Worm (Caenorhabditis elegans): ENCODE data around the gene ztf-1.

The ztf-1 gene

DNA sequence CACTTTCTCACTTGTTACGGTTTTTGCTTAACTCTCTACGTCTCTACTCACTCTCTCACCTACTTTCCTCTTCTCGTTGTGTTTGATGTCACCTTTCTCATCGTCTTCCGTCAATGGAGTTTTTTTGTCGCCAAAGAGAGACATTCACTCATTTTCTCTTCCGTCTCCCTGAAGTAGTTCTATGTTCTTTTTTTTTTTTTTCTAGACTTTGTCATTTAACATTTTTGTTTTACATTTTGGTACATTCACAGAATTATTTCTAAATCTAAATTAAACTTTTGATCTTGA, 8.6 kb upstream of the ztf-1 start:
- TF ChIP-seq nhr-12 (tag; optimal IDR thresholded peaks at IDR 0.05), result no peak
- no peak for TF ChIP-seq mls-2 (tag; optimal IDR thresholded peaks at IDR 0.05)
- no peak for TF ChIP-seq nhr-237 (tag; optimal IDR thresholded peaks at IDR 0.05)
- no peak for TF ChIP-seq ceh-83 (GFP tag; optimal IDR thresholded peaks at IDR 0.05)
- TF ChIP-seq M03D4.4 (tag; optimal IDR thresholded peaks at IDR 0.05), result no peak
- TF ChIP-seq zip-8 (tag; optimal IDR thresholded peaks at IDR 0.05), result no peak
- TF ChIP-seq mab-5 (tag; optimal IDR thresholded peaks at IDR 0.05), result no peak
- no peak for TF ChIP-seq unc-120 (tag; optimal IDR thresholded peaks at IDR 0.05; ENCODE audit: poor library complexity, severe bottlenecking)
- no peak for TF ChIP-seq mep-1 (tag; optimal IDR thresholded peaks at IDR 0.05)
- TF ChIP-seq hlh-1 (tag; optimal IDR thresholded peaks at IDR 0.05), result no peak
- no peak for TF ChIP-seq sptf-1 (tag; optimal IDR thresholded peaks at IDR 0.05)
- TF ChIP-seq ces-1 (GFP tag; optimal IDR thresholded peaks at IDR 0.05), result no peak
- TF ChIP-seq ham-2 (GFP tag; optimal IDR thresholded peaks at IDR 0.05), result no peak
- TF ChIP-seq cnd-1 (tag; optimal IDR thresholded peaks at IDR 0.05), result no peak

DNA sequence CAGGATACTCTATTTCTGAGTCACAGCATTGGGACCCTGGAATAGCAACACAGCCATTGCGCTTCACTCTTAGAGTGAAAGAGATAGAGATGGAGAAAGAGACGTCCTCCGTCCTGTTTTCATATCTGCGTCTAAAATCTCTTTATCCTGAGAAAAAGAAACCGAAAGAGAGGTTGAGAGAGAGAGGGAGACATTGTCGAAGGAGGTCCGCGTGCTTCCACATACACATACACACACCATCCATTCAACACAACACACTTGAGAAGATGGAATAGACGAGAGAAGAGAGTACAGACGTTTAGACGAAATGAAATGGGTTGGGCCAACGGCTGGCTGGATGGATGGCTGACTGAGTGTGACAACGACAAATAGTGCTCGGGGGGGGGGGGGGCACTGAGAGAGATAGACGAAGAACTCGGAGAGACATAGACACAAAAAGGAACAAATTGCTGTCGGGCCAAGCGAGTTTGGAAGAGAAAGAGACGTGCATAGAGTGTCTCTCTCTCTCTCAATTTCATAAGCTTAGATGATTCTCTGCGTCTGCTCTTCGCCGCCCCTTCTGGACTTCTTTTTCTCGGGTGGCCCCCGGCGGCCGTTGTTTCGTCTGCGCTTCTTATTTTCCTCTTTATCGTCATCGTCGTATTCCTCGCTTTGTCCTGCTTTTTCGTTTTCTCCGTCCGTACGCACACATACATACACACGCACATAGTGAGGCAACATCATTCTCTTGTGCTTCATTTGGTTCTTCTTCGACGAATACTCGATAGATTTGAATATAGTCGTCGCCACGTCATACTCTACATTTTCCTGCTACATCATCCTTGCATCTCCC, 8.0 kb upstream of the ztf-1 start, which contains the start of gene F54F2.6:
Gene F54F2.6, minus strand, starts transcription at position 738 of the 832 bp plus-strand sequence.
- TF ChIP-seq bed-3 (GFP tag; optimal IDR thresholded peaks at IDR 0.05), result no peak
- TF ChIP-seq lin-13 (tag; optimal IDR thresholded peaks at IDR 0.05), result peak; percentile 53
- TF ChIP-seq cnd-1 (tag; optimal IDR thresholded peaks at IDR 0.05), result peak; percentile 60
- peak; percentile 87 for TF ChIP-seq ces-1 (GFP tag; optimal IDR thresholded peaks at IDR 0.05)
- TF ChIP-seq elt-1 (tag; optimal IDR thresholded peaks at IDR 0.05; ENCODE audit: borderline replicate concordance, insufficient read depth), result no peak
- no peak for TF ChIP-seq ceh-39 (tag; optimal IDR thresholded peaks at IDR 0.05)
- TF ChIP-seq flh-1 (GFP tag; optimal IDR thresholded peaks at IDR 0.05), result no peak
- TF ChIP-seq snpc-4 (tag; optimal IDR thresholded peaks at IDR 0.05), result no peak
- TF ChIP-seq lin-32 (GFP tag; optimal IDR thresholded peaks at IDR 0.05), result no peak
- peak; percentile 66 for TF ChIP-seq ztf-11 (tag; optimal IDR thresholded peaks at IDR 0.05)
- no peak for TF ChIP-seq blmp-1 (tag; optimal IDR thresholded peaks at IDR 0.05)
- peak; percentile 14 for TF ChIP-seq tbx-8 (GFP tag; optimal IDR thresholded peaks at IDR 0.05)
- TF ChIP-seq mab-5 (tag; optimal IDR thresholded peaks at IDR 0.05), result no peak
- TF ChIP-seq mls-2 (tag; optimal IDR thresholded peaks at IDR 0.05), result peak; percentile 92
- peak; percentile 72 for TF ChIP-seq nhr-237 (tag; optimal IDR thresholded peaks at IDR 0.05)
- TF ChIP-seq M03D4.4 (tag; optimal IDR thresholded peaks at IDR 0.05), result peak; percentile 80
- no peak for TF ChIP-seq sem-2 (GFP tag; optimal IDR thresholded peaks at IDR 0.05)
- TF ChIP-seq elt-3 (tag; optimal IDR thresholded peaks at IDR 0.05), result peak; percentile 39
- no peak for TF ChIP-seq unc-39 (tag; optimal IDR thresholded peaks at IDR 0.05)
- TF ChIP-seq ham-2 (GFP tag; optimal IDR thresholded peaks at IDR 0.05), result peak; percentile 65
- TF ChIP-seq ceh-83 (GFP tag; optimal IDR thresholded peaks at IDR 0.05), result no peak
- TF ChIP-seq ceh-43 (GFP tag; optimal IDR thresholded peaks at IDR 0.05), result no peak
- TF ChIP-seq drap-1 (GFP tag; optimal IDR thresholded peaks at IDR 0.05), result peak; percentile 56
- TF ChIP-seq lsy-2 (tag; optimal IDR thresholded peaks at IDR 0.05), result peak; percentile 58
- no peak for TF ChIP-seq mep-1 (tag; optimal IDR thresholded peaks at IDR 0.05)
- peak; percentile 83 for TF ChIP-seq hlh-1 (tag; optimal IDR thresholded peaks at IDR 0.05)
- TF ChIP-seq unc-120 (tag; optimal IDR thresholded peaks at IDR 0.05; ENCODE audit: poor library complexity, severe bottlenecking), result peak; percentile 93
- TF ChIP-seq nhr-28 (tag; optimal IDR thresholded peaks at IDR 0.05), result no peak
- no peak for TF ChIP-seq nhr-76 (tag; optimal IDR thresholded peaks at IDR 0.05)
- peak; percentile 63 for TF ChIP-seq nhr-2 (tag; optimal IDR thresholded peaks at IDR 0.05)
- peak; percentile 33 for TF ChIP-seq nhr-12 (tag; optimal IDR thresholded peaks at IDR 0.05)
- TF ChIP-seq sptf-1 (tag; optimal IDR thresholded peaks at IDR 0.05), result peak; percentile 78
- TF ChIP-seq zip-8 (tag; optimal IDR thresholded peaks at IDR 0.05), result peak; percentile 11
- peak; percentile 96 for TF ChIP-seq unc-62 (GFP tag; optimal IDR thresholded peaks at IDR 0.05)
- peak; percentile 78 for TF ChIP-seq pha-4 (tag; optimal IDR thresholded peaks at IDR 0.05)

DNA sequence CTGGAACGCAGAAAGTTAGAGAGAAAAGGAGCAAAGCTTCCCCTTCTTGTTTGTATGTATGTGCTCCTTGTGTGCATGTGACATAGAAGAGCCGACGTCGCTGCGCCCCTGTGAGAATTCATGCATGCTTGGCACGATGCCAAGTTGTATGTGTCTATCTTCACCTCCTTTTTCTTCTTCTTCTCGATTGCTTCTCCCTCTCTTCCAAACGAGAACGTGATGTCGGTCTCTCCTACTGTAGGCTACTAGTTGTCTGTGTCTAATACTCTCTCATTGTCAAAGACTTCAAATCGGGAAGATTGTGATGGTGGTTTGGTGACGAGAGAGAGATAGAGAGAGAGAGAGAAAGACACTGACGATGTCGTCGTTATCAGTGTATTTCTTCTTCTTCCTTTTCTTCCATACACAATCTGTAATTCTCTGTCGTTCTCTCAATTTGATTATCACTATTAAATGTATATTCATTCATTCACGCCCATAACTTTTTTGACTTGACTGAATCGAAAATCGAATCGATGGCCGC, 5.1 kb upstream of the ztf-1 start:
- TF ChIP-seq elt-1 (tag; optimal IDR thresholded peaks at IDR 0.05; ENCODE audit: borderline replicate concordance, insufficient read depth), result peak; percentile 1
- no peak for TF ChIP-seq pha-4 (tag; optimal IDR thresholded peaks at IDR 0.05)
- TF ChIP-seq flh-1 (GFP tag; optimal IDR thresholded peaks at IDR 0.05), result no peak
- TF ChIP-seq M03D4.4 (tag; optimal IDR thresholded peaks at IDR 0.05), result peak; percentile 25
- peak; percentile 63 for TF ChIP-seq elt-3 (tag; optimal IDR thresholded peaks at IDR 0.05)
- TF ChIP-seq cnd-1 (tag; optimal IDR thresholded peaks at IDR 0.05), result no peak
- TF ChIP-seq drap-1 (GFP tag; optimal IDR thresholded peaks at IDR 0.05), result peak; percentile 6
- TF ChIP-seq ces-1 (GFP tag; optimal IDR thresholded peaks at IDR 0.05), result peak; percentile 48
- no peak for TF ChIP-seq mab-5 (tag; optimal IDR thresholded peaks at IDR 0.05)
- TF ChIP-seq ceh-83 (GFP tag; optimal IDR thresholded peaks at IDR 0.05), result no peak
- peak; percentile 62 for TF ChIP-seq lsy-2 (tag; optimal IDR thresholded peaks at IDR 0.05)
- TF ChIP-seq tbx-8 (GFP tag; optimal IDR thresholded peaks at IDR 0.05), result no peak

All from whole organism, mixed stage, embryonic.